Worm (Caenorhabditis elegans): ENCODE data around the gene F55G11.7.

ce11 chrIV:12975981-12976380 is 15.7 kb downstream of the F55G11.7 start, which contains the start of gene dod-17:
- no peak for TF ChIP-seq ceh-48 (tag; optimal IDR thresholded peaks at IDR 0.05)
- no peak for TF ChIP-seq pqm-1 (tag; optimal IDR thresholded peaks at IDR 0.05)
- TF ChIP-seq unc-86 (tag; optimal IDR thresholded peaks at IDR 0.05), result no peak
- no peak for TF ChIP-seq hlh-30 (tag; optimal IDR thresholded peaks at IDR 0.05; ENCODE audit: insufficient read depth)
- TF ChIP-seq ama-1 (optimal IDR thresholded peaks at IDR 0.05), result no peak
- no peak for TF ChIP-seq zip-5 (tag; optimal IDR thresholded peaks at IDR 0.05)
- TF ChIP-seq ceh-9 (tag; optimal IDR thresholded peaks at IDR 0.05), result no peak

Data from whole organism, late embryonic.